Worm (Caenorhabditis elegans): ENCODE data around the gene csc-1.

csc-1 gene

ce11 chrII:13593659-13594221 is 3.0 kb upstream of the csc-1 start, which contains the start of gene clec-146:
clec-146 (minus strand) TSS chrII:13593774.
- TF ChIP-seq tab-1 (GFP tag; IDR thresholded peaks at IDR 0.05) = no peak
- no peak for TF ChIP-seq flt-1 (GFP tag; IDR thresholded peaks at IDR 0.05)
- no peak for TF ChIP-seq med-1 (GFP tag; optimal IDR thresholded peaks at IDR 0.05; ENCODE audit: insufficient read depth)
- no peak for TF ChIP-seq klf-2 (GFP tag; conservative IDR thresholded peaks at IDR 0.05)
- TF ChIP-seq ztf-23 (GFP tag; IDR thresholded peaks at IDR 0.05) = no peak
- TF ChIP-seq ref-1 (GFP tag; conservative IDR thresholded peaks at IDR 0.05) = no peak
- no peak for TF ChIP-seq cog-1 (tag; optimal IDR thresholded peaks at IDR 0.05)
- TF ChIP-seq ztf-29 (GFP tag; IDR thresholded peaks at IDR 0.05) = no peak
- no peak for TF ChIP-seq T22C8.4 (GFP tag; IDR thresholded peaks at IDR 0.05)

- TF ChIP-seq ref-1 (GFP tag; conservative IDR thresholded peaks at IDR 0.05) (no peak), flt-1 (GFP tag; IDR thresholded peaks at IDR 0.05) (no peak), med-1 (GFP tag; optimal IDR thresholded peaks at IDR 0.05; ENCODE audit: insufficient read depth) (no peak), klf-2 (GFP tag; conservative IDR thresholded peaks at IDR 0.05) (no peak), T22C8.4 (GFP tag; IDR thresholded peaks at IDR 0.05) (no peak), ztf-29 (GFP tag; IDR thresholded peaks at IDR 0.05) (no peak), ztf-23 (GFP tag; IDR thresholded peaks at IDR 0.05) (no peak), cog-1 (tag; optimal IDR thresholded peaks at IDR 0.05) (no peak)
Observed at ce11 chrII:13595279-13595678, 1.5 kb upstream of the csc-1 start.

- no peak for TF ChIP-seq T22C8.4 (GFP tag; IDR thresholded peaks at IDR 0.05)
- no peak for TF ChIP-seq ztf-23 (GFP tag; IDR thresholded peaks at IDR 0.05)
- no peak for TF ChIP-seq ztf-29 (GFP tag; IDR thresholded peaks at IDR 0.05)
- no peak for TF ChIP-seq cog-1 (tag; optimal IDR thresholded peaks at IDR 0.05)
- no peak for TF ChIP-seq klf-2 (GFP tag; conservative IDR thresholded peaks at IDR 0.05)
- no peak for TF ChIP-seq med-1 (GFP tag; optimal IDR thresholded peaks at IDR 0.05; ENCODE audit: insufficient read depth)
- TF ChIP-seq flt-1 (GFP tag; IDR thresholded peaks at IDR 0.05) = no peak
Observed at ce11 chrII:13600904-13601303, 4.1 kb downstream of the csc-1 start, which contains the start of gene csp-1. csp-1 (plus strand) TSS chrII:13601204.

DNA sequence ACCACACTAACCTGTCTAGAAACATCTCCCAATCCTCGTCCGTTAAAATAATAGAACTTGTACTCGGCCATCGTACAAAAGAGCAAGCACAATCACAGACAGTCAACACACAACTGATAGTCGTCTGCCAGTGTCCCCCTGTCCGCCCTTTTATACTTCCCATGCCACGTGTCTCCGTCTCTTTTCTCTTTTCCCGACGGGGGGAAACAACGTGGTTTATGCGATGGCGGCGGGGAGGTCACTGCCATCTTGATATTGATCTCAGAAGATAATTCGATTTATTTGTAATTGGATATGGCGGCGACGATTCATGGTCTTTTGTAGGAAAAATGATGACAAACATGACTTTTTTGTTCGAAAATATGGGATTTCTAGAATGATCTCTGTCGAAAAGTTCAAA is 12.9 kb downstream of the csc-1 start, which contains the start of gene gst-20:
Gene gst-20, minus strand, starts transcription at position 170 of the 400 bp plus-strand sequence.
- TF ChIP-seq flt-1 (GFP tag; IDR thresholded peaks at IDR 0.05) = no peak
- no peak for TF ChIP-seq ztf-23 (GFP tag; IDR thresholded peaks at IDR 0.05)
- no peak for TF ChIP-seq klf-2 (GFP tag; conservative IDR thresholded peaks at IDR 0.05)
- no peak for TF ChIP-seq ztf-29 (GFP tag; IDR thresholded peaks at IDR 0.05)
- TF ChIP-seq med-1 (GFP tag; optimal IDR thresholded peaks at IDR 0.05; ENCODE audit: insufficient read depth) = no peak
- TF ChIP-seq ref-1 (GFP tag; conservative IDR thresholded peaks at IDR 0.05) = no peak
- no peak for TF ChIP-seq T22C8.4 (GFP tag; IDR thresholded peaks at IDR 0.05)
- no peak for TF ChIP-seq tab-1 (GFP tag; IDR thresholded peaks at IDR 0.05)
- TF ChIP-seq cog-1 (tag; optimal IDR thresholded peaks at IDR 0.05) = no peak

DNA sequence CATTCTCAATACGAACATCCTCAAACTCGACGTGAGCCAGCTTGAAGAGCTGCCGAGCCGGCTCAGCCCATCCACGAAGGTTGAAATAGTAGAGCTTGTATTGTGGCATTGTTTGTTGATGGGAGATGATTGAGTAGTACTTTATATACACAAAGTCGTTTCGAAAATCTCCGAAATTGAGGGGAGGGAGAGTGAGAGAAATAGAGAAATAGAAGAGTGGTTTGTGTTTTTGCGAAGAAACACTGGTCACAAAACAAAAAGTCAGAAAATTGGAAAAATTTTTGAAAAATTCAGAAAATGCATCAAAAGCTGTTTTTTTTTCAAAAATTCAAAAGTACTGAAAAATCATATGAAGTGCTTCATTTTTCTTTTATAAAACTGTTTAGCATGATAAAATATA is 14.4 kb downstream of the csc-1 start, which contains the start of gene gst-24:
Gene gst-24, minus strand, starts transcription at position 181 of the 400 bp plus-strand sequence.
- no peak for TF ChIP-seq klf-2 (GFP tag; conservative IDR thresholded peaks at IDR 0.05)
- no peak for TF ChIP-seq tab-1 (GFP tag; IDR thresholded peaks at IDR 0.05)
- TF ChIP-seq ztf-29 (GFP tag; IDR thresholded peaks at IDR 0.05) = no peak
- TF ChIP-seq ref-1 (GFP tag; conservative IDR thresholded peaks at IDR 0.05) = no peak
- TF ChIP-seq flt-1 (GFP tag; IDR thresholded peaks at IDR 0.05) = no peak
- TF ChIP-seq med-1 (GFP tag; optimal IDR thresholded peaks at IDR 0.05; ENCODE audit: insufficient read depth) = no peak
- no peak for TF ChIP-seq cog-1 (tag; optimal IDR thresholded peaks at IDR 0.05)
- TF ChIP-seq ztf-23 (GFP tag; IDR thresholded peaks at IDR 0.05) = no peak
- TF ChIP-seq T22C8.4 (GFP tag; IDR thresholded peaks at IDR 0.05) = no peak

DNA sequence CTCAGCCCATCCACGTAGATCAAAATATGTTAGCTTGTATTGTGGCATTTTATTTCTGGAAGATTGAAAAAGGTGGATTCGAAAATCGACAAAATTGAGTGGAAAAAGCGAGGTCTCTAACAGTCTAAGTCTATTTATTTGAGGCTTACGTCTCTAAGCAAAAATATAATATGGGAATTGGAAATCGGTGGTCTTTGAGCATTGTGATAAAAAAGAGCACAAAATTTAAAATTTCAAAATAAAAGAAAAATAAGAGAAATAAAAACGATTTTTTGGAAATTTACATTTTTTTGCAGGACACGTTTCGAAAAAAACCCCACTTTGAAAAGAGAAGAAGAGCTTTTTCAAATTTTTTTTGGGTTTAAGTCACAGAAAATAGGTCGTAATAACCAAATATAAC is 16.3 kb downstream of the csc-1 start, which contains the start of gene gst-15:
Gene gst-15, minus strand, starts transcription at position 101 of the 400 bp plus-strand sequence.
- TF ChIP-seq ztf-29 (GFP tag; IDR thresholded peaks at IDR 0.05) = no peak
- no peak for TF ChIP-seq klf-2 (GFP tag; conservative IDR thresholded peaks at IDR 0.05)
- TF ChIP-seq tab-1 (GFP tag; IDR thresholded peaks at IDR 0.05) = no peak
- TF ChIP-seq ztf-23 (GFP tag; IDR thresholded peaks at IDR 0.05) = no peak
- TF ChIP-seq T22C8.4 (GFP tag; IDR thresholded peaks at IDR 0.05) = no peak
- TF ChIP-seq med-1 (GFP tag; optimal IDR thresholded peaks at IDR 0.05; ENCODE audit: insufficient read depth) = no peak
- no peak for TF ChIP-seq cog-1 (tag; optimal IDR thresholded peaks at IDR 0.05)
- no peak for TF ChIP-seq flt-1 (GFP tag; IDR thresholded peaks at IDR 0.05)
- no peak for TF ChIP-seq ref-1 (GFP tag; conservative IDR thresholded peaks at IDR 0.05)

ce11 chrII:13614516-13614915 is 17.8 kb downstream of the csc-1 start:
- TF ChIP-seq ref-1 (GFP tag; conservative IDR thresholded peaks at IDR 0.05) (no peak), med-1 (GFP tag; optimal IDR thresholded peaks at IDR 0.05; ENCODE audit: insufficient read depth) (no peak), klf-2 (GFP tag; conservative IDR thresholded peaks at IDR 0.05) (no peak), ztf-29 (GFP tag; IDR thresholded peaks at IDR 0.05) (no peak), flt-1 (GFP tag; IDR thresholded peaks at IDR 0.05) (no peak)

ce11 chrII:13616000-13616399 is 19.2 kb downstream of the csc-1 start, which contains the start of gene gst-14:
gst-14 (minus strand) TSS chrII:13616100.
- TF ChIP-seq flt-1 (GFP tag; IDR thresholded peaks at IDR 0.05) (no peak), med-1 (GFP tag; optimal IDR thresholded peaks at IDR 0.05; ENCODE audit: insufficient read depth) (no peak), tab-1 (GFP tag; IDR thresholded peaks at IDR 0.05) (no peak), ztf-29 (GFP tag; IDR thresholded peaks at IDR 0.05) (no peak), ztf-23 (GFP tag; IDR thresholded peaks at IDR 0.05) (no peak), klf-2 (GFP tag; conservative IDR thresholded peaks at IDR 0.05) (no peak), cog-1 (tag; optimal IDR thresholded peaks at IDR 0.05) (no peak), T22C8.4 (GFP tag; IDR thresholded peaks at IDR 0.05) (no peak), ref-1 (GFP tag; conservative IDR thresholded peaks at IDR 0.05) (no peak)

- TF ChIP-seq cog-1 (tag; optimal IDR thresholded peaks at IDR 0.05) = no peak
- no peak for TF ChIP-seq ref-1 (GFP tag; conservative IDR thresholded peaks at IDR 0.05)
- TF ChIP-seq T22C8.4 (GFP tag; IDR thresholded peaks at IDR 0.05) = no peak
- TF ChIP-seq ztf-29 (GFP tag; IDR thresholded peaks at IDR 0.05) = no peak
- no peak for TF ChIP-seq ztf-23 (GFP tag; IDR thresholded peaks at IDR 0.05)
- TF ChIP-seq klf-2 (GFP tag; conservative IDR thresholded peaks at IDR 0.05) = no peak
- no peak for TF ChIP-seq tab-1 (GFP tag; IDR thresholded peaks at IDR 0.05)
- TF ChIP-seq med-1 (GFP tag; optimal IDR thresholded peaks at IDR 0.05; ENCODE audit: insufficient read depth) = no peak
Observed at ce11 chrII:13617808-13618207, 21.1 kb downstream of the csc-1 start, which contains the start of gene gst-12. gst-12 (minus strand) TSS chrII:13618061.

Measured in whole organism, midembryonic.